Fruit fly (Drosophila melanogaster): ENCODE measurements around the gene CG11686.
A peak's percentile ranks its signal among the peaks of the same experiment; 100 is the strongest.

CG11686 gene

DNA sequence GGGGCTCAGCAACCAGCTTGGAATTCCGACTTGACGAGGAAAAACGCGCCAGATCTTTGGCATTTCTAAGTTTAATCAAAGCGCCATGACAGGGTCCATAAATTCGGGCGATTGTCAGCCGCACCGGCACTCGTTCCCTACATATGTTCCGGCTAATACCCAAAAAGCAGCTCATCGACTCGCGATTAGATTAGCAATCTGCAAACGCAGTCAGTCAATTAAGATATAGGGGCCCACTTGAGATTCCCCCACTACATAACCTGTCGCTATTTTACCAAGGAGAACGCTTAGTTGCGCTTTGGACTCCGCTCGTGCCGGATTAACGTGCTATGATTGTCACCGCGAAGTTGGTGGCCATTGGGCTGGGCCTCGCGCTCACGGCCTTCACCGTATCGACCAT lies 34.3 kb downstream of the CG11686 start, which contains the start of gene CG8773 (continued):
- TF ChIP-seq corto (GFP tag; optimal IDR thresholded peaks at IDR 0.05), result no peak
- no peak for TF ChIP-seq CG12155 (GFP tag; optimal IDR thresholded peaks at IDR 0.05)
- no peak for TF ChIP-seq fd64A (GFP tag; optimal IDR thresholded peaks at IDR 0.05)
- TF ChIP-seq CG13424 (tag; optimal IDR thresholded peaks at IDR 0.05), result no peak
- TF ChIP-seq grn (GFP tag; optimal IDR thresholded peaks at IDR 0.05), result peak; percentile 14
- TF ChIP-seq trh (GFP tag; optimal IDR thresholded peaks at IDR 0.05), result no peak
- TF ChIP-seq CG18599 (GFP tag; optimal IDR thresholded peaks at IDR 0.05), result peak; percentile 21
- no peak for TF ChIP-seq HLH4C (GFP tag; IDR thresholded peaks at IDR 0.05; ENCODE audit: partially characterized antibody)
- peak; percentile 77 for TF ChIP-seq sd (tag; optimal IDR thresholded peaks at IDR 0.05)
- no peak for TF ChIP-seq pb (GFP tag; optimal IDR thresholded peaks at IDR 0.05)
- no peak for TF ChIP-seq HmgD (GFP tag; optimal IDR thresholded peaks at IDR 0.05)
- no peak for TF ChIP-seq CrebB (tag; optimal IDR thresholded peaks at IDR 0.05)
- no peak for TF ChIP-seq CG10543 (GFP tag; optimal IDR thresholded peaks at IDR 0.05)
- TF ChIP-seq Adf1 (GFP tag; IDR thresholded peaks at IDR 0.05), result no peak
- no peak for TF ChIP-seq prd (optimal IDR thresholded peaks at IDR 0.05)
- no peak for TF ChIP-seq prd (GFP tag; IDR thresholded peaks at IDR 0.05)
- no peak for TF ChIP-seq al (GFP tag; IDR thresholded peaks at IDR 0.05)
- no peak for TF ChIP-seq nau (GFP tag; optimal IDR thresholded peaks at IDR 0.05)
- no peak for TF ChIP-seq CG17568 (GFP tag; optimal IDR thresholded peaks at IDR 0.05)
- TF ChIP-seq dan (GFP tag; IDR thresholded peaks at IDR 0.05), result no peak
- TF ChIP-seq CG9727 (GFP tag; optimal IDR thresholded peaks at IDR 0.05), result no peak
- peak; percentile 76 for TF ChIP-seq sug (tag; optimal IDR thresholded peaks at IDR 0.05)
- TF ChIP-seq Sry-δ (GFP tag; optimal IDR thresholded peaks at IDR 0.05), result no peak
- no peak for TF ChIP-seq CG4707 (GFP tag; optimal IDR thresholded peaks at IDR 0.05)
- TF ChIP-seq CG8290 (GFP tag; optimal IDR thresholded peaks at IDR 0.05), result no peak
- TF ChIP-seq CG8290 (tag; optimal IDR thresholded peaks at IDR 0.05), result no peak
- TF ChIP-seq unpg (GFP tag; optimal IDR thresholded peaks at IDR 0.05), result no peak
- TF ChIP-seq bigmax (GFP tag; optimal IDR thresholded peaks at IDR 0.05), result no peak
- no peak for TF ChIP-seq NFAT (GFP tag; IDR thresholded peaks at IDR 0.05)
- TF ChIP-seq lov (optimal IDR thresholded peaks at IDR 0.05), result no peak
- TF ChIP-seq lov (GFP tag; IDR thresholded peaks at IDR 0.05), result no peak
- no peak for TF ChIP-seq CG9609 (GFP tag; optimal IDR thresholded peaks at IDR 0.05)
- no peak for TF ChIP-seq tap (tag; optimal IDR thresholded peaks at IDR 0.05)
- TF ChIP-seq salm (tag; optimal IDR thresholded peaks at IDR 0.05), result no peak
- no peak for TF ChIP-seq seq (GFP tag; IDR thresholded peaks at IDR 0.05)
- TF ChIP-seq vnd (GFP tag; IDR thresholded peaks at IDR 0.05; ENCODE audit: partially characterized antibody), result 0 out of 3 replicates have a peak, but pooled peaks have one; percentile 41
- peak; percentile 44; the same call in 1 of the 2 replicates for TF ChIP-seq GATAe (GFP tag; conservative IDR thresholded peaks at IDR 0.05)
- TF ChIP-seq Bteb2 (GFP tag; optimal IDR thresholded peaks at IDR 0.05), result no peak
- no peak for TF ChIP-seq pita (GFP tag; optimal IDR thresholded peaks at IDR 0.05)
- no peak for TF ChIP-seq PHDP (tag; optimal IDR thresholded peaks at IDR 0.05)

DNA sequence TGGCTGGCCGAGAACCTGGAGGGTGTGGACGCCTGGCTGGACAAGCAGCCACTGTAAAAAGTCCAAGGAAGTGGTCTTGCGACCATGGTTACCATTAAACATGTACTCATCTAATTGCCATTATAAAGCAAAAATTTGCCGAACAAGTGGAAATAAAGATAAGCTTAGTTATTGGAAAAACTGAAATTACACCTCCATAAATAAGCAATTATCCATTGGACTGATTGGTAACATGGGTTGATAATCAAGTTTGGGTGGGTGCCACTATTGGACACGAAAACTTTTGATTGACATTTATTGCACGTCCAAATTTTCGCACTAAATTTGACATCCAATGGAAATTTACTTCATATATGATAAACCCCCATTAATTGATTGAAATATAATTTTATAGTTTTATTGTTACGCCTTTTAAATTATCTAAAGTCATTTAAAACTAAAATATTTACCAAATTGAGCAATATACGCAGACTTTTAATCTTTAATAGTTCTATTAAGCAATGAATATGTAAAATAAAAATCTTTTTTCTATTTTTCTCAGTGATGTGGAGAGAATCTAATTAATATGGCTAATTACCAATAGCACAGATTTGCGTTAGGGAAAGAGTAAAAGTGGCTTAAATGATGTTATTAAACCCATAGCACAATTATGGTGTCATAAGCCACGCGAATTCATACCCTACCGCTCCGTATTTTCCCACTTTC lies 38.1 kb downstream of the CG11686 start, which contains the start of gene CG8774:
Gene CG8774 (plus strand): TSS at position 655 of the 705 bp plus-strand sequence.
- TF ChIP-seq sug (tag; optimal IDR thresholded peaks at IDR 0.05) (peak; percentile 55), CG2678 (tag; optimal IDR thresholded peaks at IDR 0.05) (peak; percentile 30), CG2116 (GFP tag; optimal IDR thresholded peaks at IDR 0.05) (no peak), Ets65A (GFP tag) (peak; percentile 57), exex (tag; optimal IDR thresholded peaks at IDR 0.05) (peak; percentile 69)

Data from whole organism, embryonic.